Worm (Caenorhabditis elegans): ENCODE results near the gene srbc-20.

DNA sequence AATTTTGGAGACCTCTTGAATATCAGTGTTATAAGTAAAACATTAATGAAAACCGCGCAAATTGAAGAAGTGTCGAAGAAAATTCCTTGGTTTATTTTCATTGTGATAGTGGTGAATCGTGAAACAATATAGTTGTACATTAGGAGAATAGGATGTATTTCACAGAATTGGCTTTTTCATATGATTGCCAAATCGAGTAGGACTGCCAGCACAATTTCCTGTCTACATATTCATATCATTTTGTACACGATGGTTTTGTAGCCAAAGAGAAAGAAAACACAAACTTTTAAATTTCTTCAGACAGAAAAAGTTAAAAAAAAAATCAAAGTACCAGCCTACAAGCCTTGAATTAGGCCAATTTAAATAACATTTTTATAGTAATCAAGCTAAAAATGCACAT is 16.8 kb downstream of the srbc-20 start, which contains the start of gene str-255:
- TF ChIP-seq nhr-25 (tag; optimal IDR thresholded peaks at IDR 0.05), result no peak
- no peak for TF ChIP-seq alr-1 (tag; optimal IDR thresholded peaks at IDR 0.05)
- no peak for TF ChIP-seq nhr-6 (tag; optimal IDR thresholded peaks at IDR 0.05)
- no peak for TF ChIP-seq sma-3 (GFP tag; optimal IDR thresholded peaks at IDR 0.05)
